Fruit fly (Drosophila melanogaster): ENCODE results near the gene Fntb.

Gene Fntb

dm6 chr3R:16449187-16449973 is 16.6 kb downstream of the Fntb start (continued):
- TF ChIP-seq CG1647 (GFP tag; optimal IDR thresholded peaks at IDR 0.05): peak; percentile 94
- TF ChIP-seq Optix (GFP tag; IDR thresholded peaks at IDR 0.05): peak; percentile 94
- TF ChIP-seq Lim3 (GFP tag; IDR thresholded peaks at IDR 0.05): peak; percentile 66; the same call in 1 of the 2 replicates
- TF ChIP-seq Hsf (GFP tag; optimal IDR thresholded peaks at IDR 0.05): peak; percentile 92
- TF ChIP-seq dan (GFP tag; IDR thresholded peaks at IDR 0.05): peak; percentile 96
- TF ChIP-seq en (GFP tag; optimal IDR thresholded peaks at IDR 0.05): peak; percentile 80
- TF ChIP-seq B-H1 (GFP tag; IDR thresholded peaks at IDR 0.05): peak; percentile 89
- peak; percentile 95 for TF ChIP-seq CG15601 (tag; optimal IDR thresholded peaks at IDR 0.05)
- peak; percentile 93 for TF ChIP-seq btn (GFP tag; optimal IDR thresholded peaks at IDR 0.05)
- no peak for TF ChIP-seq Dp (GFP tag; optimal IDR thresholded peaks at IDR 0.05)
- TF ChIP-seq Dek (tag; optimal IDR thresholded peaks at IDR 0.05): peak; percentile 73
- peak; percentile 84 for TF ChIP-seq tup (GFP tag; optimal IDR thresholded peaks at IDR 0.05)
- peak; percentile 96 for TF ChIP-seq CG34422 (GFP tag; IDR thresholded peaks at IDR 0.05)
- peak; percentile 74 for TF ChIP-seq Ets97D (GFP tag; optimal IDR thresholded peaks at IDR 0.05)
- TF ChIP-seq pan (optimal IDR thresholded peaks at IDR 0.05): no peak
- TF ChIP-seq pan (GFP tag; optimal IDR thresholded peaks at IDR 0.05 in 1 of 2, IDR thresholded peaks at IDR 0.05 in 1 of 2): peak in 1 of 2 experiments; percentile 92
- TF ChIP-seq CG11723 (GFP tag; optimal IDR thresholded peaks at IDR 0.05): peak; percentile 86
- TF ChIP-seq CG32772 (GFP tag; IDR thresholded peaks at IDR 0.05): peak; percentile 98
- peak; percentile 75 for TF ChIP-seq her (GFP tag; optimal IDR thresholded peaks at IDR 0.05)
- TF ChIP-seq HLH3B (GFP tag; IDR thresholded peaks at IDR 0.05): peak; percentile 97
- TF ChIP-seq bsh (GFP tag; optimal IDR thresholded peaks at IDR 0.05): peak; percentile 95 to 99
- TF ChIP-seq CG10209 (GFP tag; optimal IDR thresholded peaks at IDR 0.05): peak; percentile 90
- TF ChIP-seq lilli (GFP tag; optimal IDR thresholded peaks at IDR 0.05): peak; percentile 89
- TF ChIP-seq CG10321 (GFP tag; IDR thresholded peaks at IDR 0.05): peak; percentile 34; the same call in 1 of the 2 replicates
- TF ChIP-seq D (optimal IDR thresholded peaks at IDR 0.05): no peak
- TF ChIP-seq D (GFP tag; optimal IDR thresholded peaks at IDR 0.05): peak; percentile 97
- TF ChIP-seq gce (GFP tag; IDR thresholded peaks at IDR 0.05): peak; percentile 96
- peak; percentile 85 for TF ChIP-seq ab (GFP tag; optimal IDR thresholded peaks at IDR 0.05)
- peak; percentile 75 for TF ChIP-seq psq (GFP tag; optimal IDR thresholded peaks at IDR 0.05)
- peak; percentile 92 for TF ChIP-seq CG7556 (GFP tag; optimal IDR thresholded peaks at IDR 0.05)
- TF ChIP-seq CG1233 (GFP tag; optimal IDR thresholded peaks at IDR 0.05): peak; percentile 90
- peak; percentile 97 for TF ChIP-seq CG18262 (tag; optimal IDR thresholded peaks at IDR 0.05)
- peak; percentile 94 for TF ChIP-seq CG1529 (GFP tag; optimal IDR thresholded peaks at IDR 0.05)
- 0 out of 2 replicates have a peak, but pooled peaks have one; percentile 15 for TF ChIP-seq Scr (GFP tag; IDR thresholded peaks at IDR 0.05; ENCODE audit: partially characterized antibody)
- TF ChIP-seq CG18011 (GFP tag; optimal IDR thresholded peaks at IDR 0.05): no peak
- TF ChIP-seq Ssrp (tag; optimal IDR thresholded peaks at IDR 0.05): peak; percentile 97
- TF ChIP-seq grau (tag; optimal IDR thresholded peaks at IDR 0.05): peak; percentile 92
- TF ChIP-seq wdn (GFP tag; IDR thresholded peaks at IDR 0.05): peak; percentile 80
- TF ChIP-seq Pdp1 (GFP tag; optimal IDR thresholded peaks at IDR 0.05): peak; percentile 91 to 95
- peak; percentile 90 for TF ChIP-seq z (GFP tag; IDR thresholded peaks at IDR 0.05)
- peak; percentile 71 for TF ChIP-seq schlank (tag; optimal IDR thresholded peaks at IDR 0.05)
- TF ChIP-seq hkb (optimal IDR thresholded peaks at IDR 0.05): no peak
- TF ChIP-seq hkb (GFP tag; IDR thresholded peaks at IDR 0.05): peak; percentile 93
- peak; percentile 89 for TF ChIP-seq CG2202 (tag; optimal IDR thresholded peaks at IDR 0.05)
- TF ChIP-seq CG33557 (GFP tag; optimal IDR thresholded peaks at IDR 0.05): peak; percentile 98
- TF ChIP-seq eve (GFP tag; optimal IDR thresholded peaks at IDR 0.05): no peak
- TF ChIP-seq CG3995 (GFP tag; optimal IDR thresholded peaks at IDR 0.05): peak; percentile 23
- peak; percentile 76 for TF ChIP-seq Neu2 (GFP tag; optimal IDR thresholded peaks at IDR 0.05; ENCODE audit: borderline replicate concordance)
- peak; percentile 74 for TF ChIP-seq CG10565 (GFP tag; optimal IDR thresholded peaks at IDR 0.05)
- TF ChIP-seq Myb (GFP tag; optimal IDR thresholded peaks at IDR 0.05): peak; percentile 64

Measured in whole organism, embryonic.